Fruit fly (Drosophila melanogaster) whole organism, pupa: ENCODE data around the gene comm3.

ENCODE experiments used
- CG12605 ChIP-seq: fragments of 200-800 bp; sonication (Bioruptor generic); IDR thresholded peaks from 2 replicates; pipeline ENCODE4 v1.3.6; 2022; ENCODE audit warnings: missing biosample characterization, missing genetic modification characterization
- CG14655 ChIP-seq: fragments of 200-800 bp; sonication (Bioruptor generic); optimal IDR thresholded peaks from 3 replicates; lab custom pipeline; 2017; ENCODE audit warnings: mild to moderate bottlenecking, missing biosample characterization, missing genetic modification reagents, missing genetic modification characterization
- CG17806 ChIP-seq: fragments of 200-800 bp; sonication (Bioruptor generic); optimal IDR thresholded peaks from 2 replicates; lab custom pipeline; 2018; ENCODE audit warnings: missing biosample characterization, mild to moderate bottlenecking, missing genetic modification characterization, moderate library complexity
- CG32121 ChIP-seq: fragments of 200-800 bp; sonication (Bioruptor generic); IDR thresholded peaks from 2 replicates; pipeline ENCODE4 v1.3.6; 2022; ENCODE audit warnings: missing biosample characterization, missing genetic modification characterization
- CG4496 ChIP-seq: fragments of 200-800 bp; sonication (Bioruptor generic); IDR thresholded peaks from 3 replicates; pipeline ENCODE4 v1.3.6; 2022; ENCODE audit warnings: missing biosample characterization, missing genetic modification characterization
- CG8159 ChIP-seq: fragments of 200-800 bp; sonication (Bioruptor generic); optimal IDR thresholded peaks from 3 replicates; lab custom pipeline; 2018; ENCODE audit warnings: missing biosample characterization, mild to moderate bottlenecking, missing genetic modification characterization, moderate library complexity
- CG8301 ChIP-seq: fragments of 200-800 bp; sonication (Bioruptor generic); optimal IDR thresholded peaks from 2 replicates; lab custom pipeline; 2018; ENCODE audit warnings: missing biosample characterization, mild to moderate bottlenecking, missing genetic modification characterization
- CG9948 ChIP-seq: fragments of 200-800 bp; sonication (Bioruptor generic); optimal IDR thresholded peaks from 2 replicates; lab custom pipeline; 2018; ENCODE audit warnings: missing biosample characterization, mild to moderate bottlenecking, missing genetic modification characterization, moderate library complexity
- D1 ChIP-seq: fragments of 200-800 bp; sonication (Bioruptor generic); optimal IDR thresholded peaks from 2 replicates; lab custom pipeline; 2018; ENCODE audit warnings: missing biosample characterization, mild to moderate bottlenecking, missing genetic modification characterization, moderate library complexity
- EcR ChIP-seq: fragments of 200-800 bp; sonication (Bioruptor generic); optimal IDR thresholded peaks from 3 replicates; lab custom pipeline; 2019; ENCODE audit warnings: missing biosample characterization, missing genetic modification characterization, mild to moderate bottlenecking, moderate library complexity, missing genetic modification reagents
- Ets98B ChIP-seq: fragments of 200-800 bp; sonication (Bioruptor generic); IDR thresholded peaks from 2 replicates; pipeline ENCODE4 v1.3.6; 2022; ENCODE audit warnings: missing biosample characterization, missing genetic modification characterization
- fd96Ca ChIP-seq: fragments of 200-800 bp; sonication (Bioruptor generic); IDR thresholded peaks from 3 replicates; pipeline ENCODE4 v1.3.6; 2022; ENCODE audit warnings: missing biosample characterization, missing genetic modification characterization
- gl ChIP-seq: fragments of 200-800 bp; sonication (Bioruptor generic); optimal IDR thresholded peaks from 2 replicates; lab custom pipeline; 2018; ENCODE audit warnings: missing biosample characterization, mild to moderate bottlenecking, missing genetic modification characterization

- TF ChIP-seq CG17806 (tag; lab: Kevin White, UChicago): no peak
- no peak for TF ChIP-seq CG12605
- TF ChIP-seq CG32121 (GFP tag; lab: Robert Waterston, UW): no peak
- TF ChIP-seq CG8159 (tag; lab: Kevin White, UChicago): no peak
- TF ChIP-seq Ets98B: no peak
- no peak for TF ChIP-seq EcR (GFP tag; lab: Kevin White, UChicago)
- no peak for TF ChIP-seq CG8301 (tag; lab: Kevin White, UChicago)
- no peak for TF ChIP-seq D1 (tag; lab: Kevin White, UChicago)
- TF ChIP-seq CG9948 (tag; lab: Kevin White, UChicago): no peak
- TF ChIP-seq CG14655 (GFP tag; lab: Kevin White, UChicago): no peak
- TF ChIP-seq gl (tag; lab: Kevin White, UChicago): no peak
- TF ChIP-seq CG4496: no peak
- TF ChIP-seq fd96Ca (GFP tag; lab: Robert Waterston, UW): no peak
Measured at dm6 chr3L:15662510-15662909, 14.9 kb upstream of the comm3 start.
